Fruit fly (Drosophila melanogaster) whole organism, wandering third instar larva: ENCODE data around the gene PSMG1.

Source experiments
- CG9705 ChIP-seq: fragments of 200-800 bp; sonication (Bioruptor generic); optimal IDR thresholded peaks from 2 replicates; lab custom pipeline; 2018; ENCODE audit warnings: missing biosample characterization, mild to moderate bottlenecking, missing genetic modification characterization
- Dfd ChIP-seq: fragments of >200 bp; optimal IDR thresholded peaks from 2 replicates; lab custom pipeline; 2017; ENCODE audit warnings: missing biosample characterization, missing genetic modification characterization
- HLH106 ChIP-seq: fragments of 200-800 bp; optimal IDR thresholded peaks from 3 replicates; lab custom pipeline; 2019; ENCODE audit warnings: missing biosample characterization, mild to moderate bottlenecking, missing genetic modification characterization, moderate library complexity
- Myc ChIP-seq: fragments of >200 bp; optimal IDR thresholded peaks from 2 replicates; lab custom pipeline; 2017
- N ChIP-seq: fragments of >200 bp; optimal IDR thresholded peaks from 2 replicates; lab custom pipeline; 2018; ENCODE audit warnings: missing biosample characterization, missing external identifiers, missing genetic modification characterization
- Rel ChIP-seq, 2 experiments: fragments of 200-800 bp; sonication (Bioruptor generic) in 1 of 2; optimal IDR thresholded peaks; 2 replicates in 1 of 2; 3 replicates in 1 of 2; lab custom pipeline; 2016 to 2019; ENCODE audit warnings: mild to moderate bottlenecking in 2 of 2, missing biosample characterization in 2 of 2, missing genetic modification characterization in 2 of 2, moderate library complexity in 1 of 2
- br ChIP-seq: fragments of 200-800 bp; sonication (Bioruptor generic); optimal IDR thresholded peaks from 2 replicates; lab custom pipeline; 2016; ENCODE audit warnings: missing biosample characterization, missing genetic modification characterization
- ey ChIP-seq: fragments of 200-800 bp; sonication (Bioruptor generic); optimal IDR thresholded peaks from 2 replicates; lab custom pipeline; 2016; ENCODE audit warnings: missing biosample characterization, missing genetic modification characterization
- fru ChIP-seq: fragments of 200-800 bp; sonication (Bioruptor generic); optimal IDR thresholded peaks from 3 replicates; lab custom pipeline; 2016; ENCODE audit warnings: missing biosample characterization, mild to moderate bottlenecking, missing genetic modification characterization
- pan ChIP-seq: fragments of >200 bp; optimal IDR thresholded peaks from 2 replicates; lab custom pipeline; 2017
- rgr ChIP-seq: fragments of 200-800 bp; sonication (Bioruptor generic); optimal IDR thresholded peaks from 3 replicates; lab custom pipeline; 2016; ENCODE audit warnings: missing biosample characterization, mild to moderate bottlenecking, missing genetic modification characterization
- sage ChIP-seq: fragments of 200-800 bp; sonication (Bioruptor generic); optimal IDR thresholded peaks from 2 replicates; lab custom pipeline; 2016; ENCODE audit warnings: missing biosample characterization, mild to moderate bottlenecking, missing genetic modification characterization
- tai ChIP-seq: sonication (Bioruptor generic); optimal IDR thresholded peaks from 2 replicates; lab custom pipeline; 2016; ENCODE audit warnings: missing biosample characterization, missing genetic modification characterization
- woc ChIP-seq: sonication (Bioruptor generic); optimal IDR thresholded peaks from 2 replicates; lab custom pipeline; 2016; ENCODE audit warnings: missing biosample characterization, mild to moderate bottlenecking, missing genetic modification characterization

Gene PSMG1

dm6 chr3R:5754594-5754993, 39.5 kb downstream of the PSMG1 start, which contains the start of gene Dcps:
Dcps (minus strand) TSS chr3R:5754774.
- TF ChIP-seq woc (no peak), sage (peak; percentile 27), Myc (lab: Kevin White, UChicago) (peak; percentile 37), ey (no peak), br (no peak), tai (no peak), N (GFP tag; lab: Kevin White, UChicago) (no peak), CG9705 (GFP tag; lab: Kevin White, UChicago) (no peak), rgr (GFP tag; lab: Kevin White, UChicago) (no peak), fru (GFP tag; lab: Kevin White, UChicago) (no peak)
- TF ChIP-seq, all 38 proteins: peak for 2

DNA sequence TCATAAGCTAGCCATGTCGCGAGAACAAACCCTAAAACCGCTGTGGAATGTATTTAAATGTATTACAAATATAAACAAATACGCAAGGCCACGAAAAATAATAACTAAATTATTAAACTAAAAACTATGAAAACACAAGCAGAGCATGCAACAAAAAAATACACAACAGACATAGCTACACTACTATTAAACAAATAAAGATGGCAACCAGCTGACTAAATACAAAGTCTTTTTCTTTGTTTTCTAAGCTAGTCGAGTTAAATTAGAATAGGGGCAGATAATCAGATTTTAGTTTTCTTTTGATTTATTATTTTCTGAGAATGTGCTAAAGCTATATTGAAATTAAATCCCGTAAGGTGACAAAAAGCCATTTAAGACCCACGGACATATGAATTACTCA, 47.5 kb downstream of the PSMG1 start:
- TF ChIP-seq Rel (GFP tag; optimal IDR thresholded peaks at IDR 0.05; lab: Kevin White, UChicago) (no peak), Rel (tag; optimal IDR thresholded peaks at IDR 0.05; lab: Kevin White, UChicago) (no peak), HLH106 (tag; lab: Kevin White, UChicago) (no peak), pan (lab: Kevin White, UChicago) (no peak), woc (no peak), Dfd (GFP tag; lab: Kevin White, UChicago) (no peak), tai (no peak)
- TF ChIP-seq, all 38 proteins: peak for 0
